Worm (Caenorhabditis elegans): Measurements from ENCODE around the gene F20D6.5.

Gene F20D6.5

DNA sequence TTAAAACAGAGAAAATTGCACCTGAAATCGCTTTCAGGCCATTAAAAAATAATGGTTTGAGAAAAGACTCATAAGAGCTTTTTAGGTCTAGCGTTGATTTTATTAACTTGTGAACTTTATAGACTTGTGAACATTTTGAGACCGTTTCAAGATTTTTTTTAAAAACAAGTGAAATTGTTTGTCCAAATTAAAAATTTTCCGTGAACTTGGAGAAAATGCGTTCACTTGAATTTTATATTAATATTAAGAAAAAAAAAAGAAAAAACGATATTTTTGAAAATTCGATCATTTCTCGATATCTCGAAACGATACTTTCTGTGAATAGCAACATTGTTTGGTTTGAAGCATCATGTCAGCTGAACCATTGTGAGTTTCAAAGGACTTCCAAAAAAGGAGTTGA lies 28.7 kb downstream of the F20D6.5 start, which contains the start of gene F20D6.1:
F20D6.1 (plus strand) TSS at position 301 of the 400 bp plus-strand sequence.
- no peak for TF ChIP-seq ceh-62 (tag; optimal IDR thresholded peaks at IDR 0.05)
- TF ChIP-seq ceh-32 (tag; optimal IDR thresholded peaks at IDR 0.05; ENCODE audit: poor library complexity): no peak
- no peak for TF ChIP-seq lsy-2 (tag; optimal IDR thresholded peaks at IDR 0.05)
- no peak for TF ChIP-seq ztf-11 (tag; optimal IDR thresholded peaks at IDR 0.05)
- TF ChIP-seq unc-130 (GFP tag; optimal IDR thresholded peaks at IDR 0.05): no peak
- no peak for TF ChIP-seq ama-1 (optimal IDR thresholded peaks at IDR 0.05)
- TF ChIP-seq daf-19 (GFP tag; conservative IDR thresholded peaks at IDR 0.05): no peak
- TF ChIP-seq madf-5 (GFP tag; IDR thresholded peaks at IDR 0.05): no peak
- TF ChIP-seq unc-62 (GFP tag; optimal IDR thresholded peaks at IDR 0.05 in 1 of 2): no peak
- no peak for TF ChIP-seq unc-62 (tag; optimal IDR thresholded peaks at IDR 0.05)
- no peak for TF ChIP-seq jun-1 (tag; optimal IDR thresholded peaks at IDR 0.05)
- TF ChIP-seq hif-1 (tag; optimal IDR thresholded peaks at IDR 0.05): no peak
- TF ChIP-seq zfp-3 (GFP tag; conservative IDR thresholded peaks at IDR 0.05): no peak
- no peak for TF ChIP-seq nhr-6 (tag; optimal IDR thresholded peaks at IDR 0.05)
- no peak for TF ChIP-seq R02D3.7 (tag; optimal IDR thresholded peaks at IDR 0.05)
- no peak for TF ChIP-seq pqm-1 (tag; optimal IDR thresholded peaks at IDR 0.05)
- TF ChIP-seq mdl-1 (tag; optimal IDR thresholded peaks at IDR 0.05): no peak
- no peak for TF ChIP-seq fkh-10 (GFP tag; optimal IDR thresholded peaks at IDR 0.05)

DNA sequence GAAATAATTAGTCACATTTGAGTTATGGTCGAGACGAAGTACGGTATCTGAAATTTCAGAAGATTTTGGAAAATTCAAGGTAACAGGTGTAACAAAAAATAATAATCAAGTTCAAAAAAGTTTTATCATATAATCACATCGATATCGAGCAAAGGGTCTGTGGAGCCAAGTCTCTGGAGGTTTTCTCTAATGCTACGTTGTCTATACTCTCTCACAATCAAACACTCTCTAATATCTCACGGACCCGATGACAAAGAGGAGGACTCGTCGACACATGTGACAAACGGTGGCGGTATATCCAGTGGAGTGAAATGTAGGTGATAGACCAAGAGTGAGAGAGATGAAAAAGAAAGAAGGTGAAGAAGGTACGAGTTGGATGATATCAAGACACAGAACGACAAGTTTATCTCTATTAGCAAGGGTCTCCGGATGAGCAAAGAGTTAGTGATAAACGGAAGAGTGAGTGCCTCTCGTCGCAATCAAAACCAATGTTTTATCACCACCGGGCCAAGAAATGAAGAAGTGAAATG lies 34.2 kb downstream of the F20D6.5 start, which contains the start of gene F20D6.10:
F20D6.10 (minus strand) TSS at position 51 of the 530 bp plus-strand sequence.
- TF ChIP-seq ceh-82 (tag; optimal IDR thresholded peaks at IDR 0.05): no peak
- peak; percentile 58 for TF ChIP-seq aha-1 (tag)
- no peak for TF ChIP-seq ceh-32 (tag; optimal IDR thresholded peaks at IDR 0.05; ENCODE audit: poor library complexity)
- no peak for TF ChIP-seq lin-39 (tag; optimal IDR thresholded peaks at IDR 0.05)
- no peak for TF ChIP-seq tra-1 (GFP tag; IDR thresholded peaks at IDR 0.05)
- peak; percentile 41 for TF ChIP-seq hlh-30 (tag; optimal IDR thresholded peaks at IDR 0.05; ENCODE audit: insufficient read depth)
- peak in 1 of 2 experiments; percentile 55 for TF ChIP-seq daf-16 (GFP tag; optimal IDR thresholded peaks at IDR 0.05)
- TF ChIP-seq daf-16 (tag; optimal IDR thresholded peaks at IDR 0.05): no peak
- TF ChIP-seq zip-2 (tag; optimal IDR thresholded peaks at IDR 0.05): no peak
- TF ChIP-seq lin-1 (GFP tag; IDR thresholded peaks at IDR 0.05): no peak
- peak; percentile 34 for TF ChIP-seq nhr-11 (tag; optimal IDR thresholded peaks at IDR 0.05)
- no peak for TF ChIP-seq daf-8 (GFP tag; IDR thresholded peaks at IDR 0.05)
- TF ChIP-seq unc-62 (GFP tag; optimal IDR thresholded peaks at IDR 0.05 in 1 of 2): peak in 1 of 2 experiments; percentile 33
- no peak for TF ChIP-seq unc-62 (tag; optimal IDR thresholded peaks at IDR 0.05)

DNA sequence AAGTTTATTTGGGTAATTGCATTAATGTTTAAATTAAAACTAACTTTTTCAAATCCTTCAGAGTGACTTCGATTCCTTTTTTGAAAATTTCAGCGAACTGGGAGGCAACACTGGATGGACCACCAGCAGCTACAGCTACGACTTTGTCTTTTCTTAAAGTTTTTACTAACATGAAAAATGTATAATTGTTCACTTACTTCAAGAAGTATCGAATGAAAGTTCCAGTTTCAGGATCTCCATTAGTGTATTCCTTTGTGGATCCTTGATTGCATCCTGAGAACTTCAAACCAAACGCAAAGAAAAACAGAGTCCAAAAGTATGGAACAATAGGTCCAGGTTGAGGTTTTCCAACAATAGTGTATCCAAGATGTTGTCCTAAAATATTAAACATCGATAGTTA lies 35.2 kb downstream of the F20D6.5 start:
- TF ChIP-seq nhr-11 (tag; optimal IDR thresholded peaks at IDR 0.05): no peak
- peak; percentile 27 for TF ChIP-seq aha-1 (tag)
- TF ChIP-seq zag-1 (tag; optimal IDR thresholded peaks at IDR 0.05): no peak
- no peak for TF ChIP-seq hif-1 (tag; optimal IDR thresholded peaks at IDR 0.05)
- TF ChIP-seq unc-62 (GFP tag; optimal IDR thresholded peaks at IDR 0.05 in 1 of 2): peak in 1 of 2 experiments; percentile 92
- no peak for TF ChIP-seq unc-62 (tag; optimal IDR thresholded peaks at IDR 0.05)

DNA sequence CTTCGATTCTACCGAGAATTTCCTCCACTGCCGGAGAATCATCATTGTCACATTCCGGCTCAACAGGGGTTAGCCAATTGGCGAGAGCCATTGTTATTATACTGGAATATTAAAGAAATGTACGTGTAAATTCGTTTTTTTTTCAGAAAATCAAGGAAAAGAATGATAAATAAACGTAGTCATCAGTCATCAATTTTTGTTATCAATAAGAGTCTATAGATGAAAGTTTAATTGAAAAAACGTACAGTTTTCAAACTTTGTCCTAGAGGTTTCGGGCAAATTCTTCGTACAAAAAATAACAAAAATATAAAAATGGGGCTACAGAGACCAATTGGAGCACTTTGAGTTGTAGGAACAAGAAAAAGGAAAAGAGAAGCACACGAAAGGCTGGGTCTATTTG lies 37.2 kb downstream of the F20D6.5 start, which contains the start of gene F20D6.11:
F20D6.11 (minus strand) TSS at position 101 of the 400 bp plus-strand sequence.
- TF ChIP-seq tra-1 (GFP tag; IDR thresholded peaks at IDR 0.05) (no peak), daf-16 (GFP tag; optimal IDR thresholded peaks at IDR 0.05) (no peak), daf-16 (tag; optimal IDR thresholded peaks at IDR 0.05) (peak; percentile 19), dpl-1 (GFP tag; optimal IDR thresholded peaks at IDR 0.05) (no peak), hlh-11 (tag; optimal IDR thresholded peaks at IDR 0.05) (peak; percentile 5), dmd-9 (GFP tag; IDR thresholded peaks at IDR 0.05) (no peak)

DNA sequence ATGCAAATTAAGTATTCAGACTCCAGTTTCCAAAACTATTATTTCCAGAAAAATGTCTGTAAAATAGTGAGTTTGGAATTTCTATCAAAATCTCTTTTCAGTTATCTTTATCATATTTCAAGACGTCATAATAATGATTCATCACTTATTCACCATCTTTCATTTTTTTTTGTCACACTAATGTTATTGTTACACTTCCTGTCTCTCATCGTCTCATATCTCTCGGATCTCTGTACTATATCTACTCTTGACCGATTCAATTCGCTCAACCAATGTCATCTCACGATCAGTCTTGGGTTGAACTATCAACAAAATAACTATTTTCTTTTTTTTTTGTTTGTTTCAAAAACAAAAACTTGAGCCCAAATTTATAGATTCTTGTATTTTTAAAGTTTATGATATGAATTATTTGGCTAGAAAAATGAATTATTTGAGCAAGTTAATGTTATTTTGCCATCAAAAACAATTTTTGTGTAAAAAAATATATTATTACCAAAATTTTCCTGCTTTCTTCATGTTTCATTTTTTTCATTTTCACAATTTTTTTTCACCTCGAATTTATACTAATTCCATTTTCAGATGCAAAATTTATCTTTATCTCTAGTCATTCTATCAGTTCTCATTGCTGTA lies 39.6 kb downstream of the F20D6.5 start, which contains the start of gene cri-2:
cri-2 (plus strand) TSS at position 580 of the 630 bp plus-strand sequence.
- TF ChIP-seq skn-1 (tag; optimal IDR thresholded peaks at IDR 0.05) (no peak), snpc-4 (tag; optimal IDR thresholded peaks at IDR 0.05) (no peak), nhr-237 (tag; optimal IDR thresholded peaks at IDR 0.05) (no peak), tra-1 (GFP tag; IDR thresholded peaks at IDR 0.05) (no peak), ceh-28 (tag; optimal IDR thresholded peaks at IDR 0.05) (no peak), mdt-29 (GFP tag; IDR thresholded peaks at IDR 0.05) (no peak), Y75B8A.6 (GFP tag; IDR thresholded peaks at IDR 0.05) (no peak), tag-97 (GFP tag; IDR thresholded peaks at IDR 0.05) (no peak), daf-19 (GFP tag; conservative IDR thresholded peaks at IDR 0.05) (no peak), nhr-6 (tag; optimal IDR thresholded peaks at IDR 0.05) (peak; percentile 13), nhr-28 (tag; optimal IDR thresholded peaks at IDR 0.05) (peak; percentile 39), daf-12 (tag; optimal IDR thresholded peaks at IDR 0.05) (no peak), arid-1 (GFP tag; conservative IDR thresholded peaks at IDR 0.05) (no peak), mxl-2 (GFP tag; conservative IDR thresholded peaks at IDR 0.05) (no peak)
